Fruit fly (Drosophila melanogaster) whole organism, embryonic: Measurements from ENCODE around the gene CG42592.

Experiments
- BEAF-32 ChIP-seq: fragments of 200-800 bp; sonication (Bioruptor generic); optimal IDR thresholded peaks from 3 replicates; lab custom pipeline; 2017; ENCODE audit warnings: missing biosample characterization, missing genetic modification characterization, mild to moderate bottlenecking, moderate library complexity, missing genetic modification reagents
- BtbVII ChIP-seq: fragments of 200-800 bp; sonication (Bioruptor generic); optimal IDR thresholded peaks from 3 replicates; lab custom pipeline; 2017; ENCODE audit warnings: missing biosample characterization, mild to moderate bottlenecking, missing genetic modification characterization
- Bteb2 ChIP-seq: fragments of 200-800 bp; sonication (Bioruptor generic); optimal IDR thresholded peaks from 2 replicates; lab custom pipeline; 2016; ENCODE audit warnings: missing biosample characterization, missing genetic modification characterization
- CG10147 ChIP-seq: fragments of 200-800 bp; sonication (Bioruptor generic); optimal IDR thresholded peaks from 2 replicates; lab custom pipeline; 2019; ENCODE audit warnings: missing biosample characterization, mild to moderate bottlenecking, missing genetic modification characterization, moderate library complexity
- CG10321 ChIP-seq: fragments of 200-800 bp; sonication (Bioruptor generic); IDR thresholded peaks from 2 replicates; pipeline ENCODE4 v1.3.6; 2022; ENCODE audit warnings: missing biosample characterization, missing genetic modification characterization
- CG10654 ChIP-seq: fragments of 200-800 bp; sonication (Bioruptor generic); optimal IDR thresholded peaks from 2 replicates; lab custom pipeline; 2016; ENCODE audit warnings: missing biosample characterization, missing genetic modification characterization
- CG10959 ChIP-seq: fragments of 200-800 bp; sonication (Bioruptor generic); IDR thresholded peaks from 2 replicates; pipeline ENCODE4 v1.3.6; 2022; ENCODE audit warnings: missing biosample characterization, missing genetic modification characterization
- CG11398 ChIP-seq: fragments of 200-800 bp; sonication (Bioruptor generic); optimal IDR thresholded peaks from 2 replicates; lab custom pipeline; 2016; ENCODE audit warnings: missing biosample characterization, missing genetic modification characterization
- CG11723 ChIP-seq: fragments of 200-800 bp; sonication (Bioruptor generic); optimal IDR thresholded peaks from 2 replicates; lab custom pipeline; 2017; ENCODE audit warnings: missing biosample characterization, mild to moderate bottlenecking, missing genetic modification characterization
- CG12769 ChIP-seq: fragments of 200-800 bp; sonication (Bioruptor generic); optimal IDR thresholded peaks from 2 replicates; lab custom pipeline; 2019; ENCODE audit warnings: missing biosample characterization, mild to moderate bottlenecking, missing genetic modification characterization, moderate library complexity
- CG15479 ChIP-seq: fragments of 200-800 bp; sonication (Bioruptor generic); optimal IDR thresholded peaks from 3 replicates; lab custom pipeline; 2019; ENCODE audit warnings: missing biosample characterization, mild to moderate bottlenecking, missing genetic modification characterization, moderate library complexity
- CG15601 ChIP-seq: fragments of 200-800 bp; sonication (Bioruptor generic); optimal IDR thresholded peaks from 3 replicates; lab custom pipeline; 2019; ENCODE audit warnings: missing biosample characterization, mild to moderate bottlenecking, missing genetic modification characterization, moderate library complexity
- CG1647 ChIP-seq: fragments of 200-800 bp; sonication (Bioruptor generic); optimal IDR thresholded peaks from 3 replicates; lab custom pipeline; 2016; ENCODE audit warnings: missing biosample characterization, missing genetic modification characterization
- CG17385 ChIP-seq: fragments of 200-800 bp; sonication (Bioruptor generic); optimal IDR thresholded peaks from 3 replicates; lab custom pipeline; 2018; ENCODE audit warnings: missing biosample characterization, mild to moderate bottlenecking, missing genetic modification characterization
- CG18599 ChIP-seq: fragments of 200-800 bp; sonication (Bioruptor generic); optimal IDR thresholded peaks from 3 replicates; lab custom pipeline; 2017; ENCODE audit warnings: missing biosample characterization, missing genetic modification characterization, mild to moderate bottlenecking, moderate library complexity, missing genetic modification reagents
- CG2120 ChIP-seq: fragments of 200-800 bp; sonication (Bioruptor generic); optimal IDR thresholded peaks from 3 replicates; lab custom pipeline; 2016; ENCODE audit warnings: missing biosample characterization, missing genetic modification characterization
- CG3065 ChIP-seq: fragments of 200-800 bp; sonication (Bioruptor generic); optimal IDR thresholded peaks from 2 replicates; lab custom pipeline; 2016; ENCODE audit warnings: missing biosample characterization, missing genetic modification characterization
- CG31224 ChIP-seq: fragments of 200-800 bp; sonication (Bioruptor generic); IDR thresholded peaks from 2 replicates; pipeline ENCODE4 v1.3.6; 2022; ENCODE audit warnings: missing biosample characterization, missing genetic modification characterization
- CG3838 ChIP-seq: fragments of 200-800 bp; sonication (Bioruptor generic); optimal IDR thresholded peaks from 3 replicates; lab custom pipeline; 2016; ENCODE audit warnings: missing biosample characterization, missing genetic modification characterization
- CG43689 ChIP-seq: fragments of 200-800 bp; sonication (Bioruptor generic); IDR thresholded peaks from 2 replicates; pipeline ENCODE4 v1.3.6; 2022; ENCODE audit warnings: missing biosample characterization, missing genetic modification characterization
- CG6683 ChIP-seq: fragments of 200-800 bp; sonication (Bioruptor generic); optimal IDR thresholded peaks from 2 replicates; lab custom pipeline; 2017; ENCODE audit warnings: missing biosample characterization, mild to moderate bottlenecking, missing genetic modification characterization, missing genetic modification reagents
- CG7556 ChIP-seq: fragments of 200-800 bp; sonication (Bioruptor generic); optimal IDR thresholded peaks from 2 replicates; lab custom pipeline; 2017; ENCODE audit warnings: missing biosample characterization, mild to moderate bottlenecking, missing genetic modification characterization
- CG7786 ChIP-seq: fragments of 200-800 bp; sonication (Bioruptor generic); optimal IDR thresholded peaks from 2 replicates; lab custom pipeline; 2016; ENCODE audit warnings: missing biosample characterization, missing genetic modification characterization
- CoRest ChIP-seq: fragments of 200-800 bp; sonication (Bioruptor generic); optimal IDR thresholded peaks from 3 replicates; lab custom pipeline; 2018; ENCODE audit warnings: missing biosample characterization, mild to moderate bottlenecking, missing genetic modification characterization, moderate library complexity
- Deaf1 ChIP-seq: fragments of 200-800 bp; optimal IDR thresholded peaks from 3 replicates; lab custom pipeline; 2019; ENCODE audit warnings: missing biosample characterization, mild to moderate bottlenecking, missing genetic modification characterization, moderate library complexity
- Dref ChIP-seq: fragments of 200-800 bp; sonication (Bioruptor generic); IDR thresholded peaks from 2 replicates; pipeline ENCODE4 v1.3.6; 2022; ENCODE audit warnings: missing biosample characterization, missing genetic modification characterization
- GATAe ChIP-seq: fragments of 200-800 bp; sonication (Bioruptor generic); conservative IDR thresholded peaks from 2 replicates; pipeline ENCODE4 v1.3.6; 2022; ENCODE audit warnings: missing biosample characterization, missing genetic modification characterization
- Hmx ChIP-seq: fragments of 200-800 bp; sonication (Bioruptor generic); optimal IDR thresholded peaks from 2 replicates; lab custom pipeline; 2016; ENCODE audit warnings: missing biosample characterization, missing genetic modification characterization
- Hsf ChIP-seq: fragments of 200-800 bp; sonication (Bioruptor generic); optimal IDR thresholded peaks from 3 replicates; lab custom pipeline; 2016; ENCODE audit warnings: missing biosample characterization, missing genetic modification characterization
- MTF-1 ChIP-seq: fragments of 200-800 bp; sonication (Bioruptor generic); optimal IDR thresholded peaks from 2 replicates; lab custom pipeline; 2018; ENCODE audit warnings: missing biosample characterization, mild to moderate bottlenecking, missing genetic modification characterization, borderline replicate concordance
- Max ChIP-seq: fragments of 200-800 bp; sonication (Bioruptor generic); optimal IDR thresholded peaks from 2 replicates; lab custom pipeline; 2016; ENCODE audit warnings: missing biosample characterization, mild to moderate bottlenecking, missing genetic modification characterization
- Neu2 ChIP-seq: fragments of 200-800 bp; sonication (Bioruptor generic); optimal IDR thresholded peaks from 3 replicates; lab custom pipeline; 2016; ENCODE audit warnings: missing biosample characterization, missing genetic modification characterization, borderline replicate concordance
- Rfx ChIP-seq: fragments of 200-800 bp; sonication (Bioruptor generic); IDR thresholded peaks from 2 replicates; pipeline ENCODE4 v1.3.6; 2022; ENCODE audit warnings: missing biosample characterization, missing genetic modification characterization
- Spps ChIP-seq: fragments of 200-800 bp; sonication (Bioruptor generic); optimal IDR thresholded peaks from 2 replicates; lab custom pipeline; 2018; ENCODE audit warnings: missing biosample characterization, mild to moderate bottlenecking, missing genetic modification characterization
- Taf1 ChIP-seq: fragments of 200-800 bp; sonication (Bioruptor generic); IDR thresholded peaks from 2 replicates; pipeline ENCODE4 v1.3.6; 2022; ENCODE audit warnings: missing biosample characterization, missing genetic modification characterization
- btn ChIP-seq: fragments of 200-800 bp; sonication (Bioruptor generic); optimal IDR thresholded peaks from 2 replicates; lab custom pipeline; 2016; ENCODE audit warnings: missing biosample characterization, missing genetic modification characterization
- crp ChIP-seq, 2 experiments: fragments of 200-800 bp; sonication (Bioruptor generic); optimal IDR thresholded peaks; 2 replicates in 1 of 2; 3 replicates in 1 of 2; lab custom pipeline; 2017; ENCODE audit warnings: missing biosample characterization in 2 of 2, missing genetic modification characterization in 2 of 2, mild to moderate bottlenecking in 1 of 2, moderate library complexity in 1 of 2
- danr ChIP-seq: fragments of 200-800 bp; sonication (Bioruptor generic); IDR thresholded peaks from 2 replicates; pipeline ENCODE4 v1.3.6; 2022; ENCODE audit warnings: missing biosample characterization, missing genetic modification characterization
- esg ChIP-seq: fragments of 200-800 bp; sonication (Bioruptor generic); conservative IDR thresholded peaks from 2 replicates; pipeline ENCODE4 v1.3.6; 2022; ENCODE audit warnings: missing biosample characterization, missing genetic modification characterization
- exex ChIP-seq: fragments of 200-800 bp; sonication (Bioruptor generic); optimal IDR thresholded peaks from 4 replicates; lab custom pipeline; 2018; ENCODE audit warnings: missing biosample characterization, mild to moderate bottlenecking, missing genetic modification characterization, moderate library complexity
- gem ChIP-seq: fragments of 200-800 bp; sonication (Bioruptor generic); optimal IDR thresholded peaks from 2 replicates; lab custom pipeline; 2019; ENCODE audit warnings: missing biosample characterization, mild to moderate bottlenecking, missing genetic modification characterization, moderate library complexity
- hbn ChIP-seq: fragments of 200-800 bp; sonication (Bioruptor generic); IDR thresholded peaks from 2 replicates; pipeline ENCODE4 v1.3.6; 2022; ENCODE audit warnings: missing biosample characterization, missing genetic modification characterization; ENCODE audit not compliant: partially characterized antibody
- hkb ChIP-seq, 2 experiments: fragments of 200-800 bp in 1 of 2; fragments of >200 bp in 1 of 2; sonication (Bioruptor generic) in 1 of 2; IDR thresholded peaks in 1 of 2; optimal IDR thresholded peaks in 1 of 2; 2 replicates each; pipeline versions ENCODE4 v1.3.6 to Lab custom; 2017 to 2022; ENCODE audit warnings: missing biosample characterization in 1 of 2, missing genetic modification characterization in 1 of 2
- lilli ChIP-seq: fragments of 200-800 bp; sonication (Bioruptor generic); optimal IDR thresholded peaks from 3 replicates; lab custom pipeline; 2016; ENCODE audit warnings: missing biosample characterization, missing genetic modification characterization
- nerfin-1 ChIP-seq: fragments of 200-800 bp; sonication (Bioruptor generic); optimal IDR thresholded peaks from 3 replicates; lab custom pipeline; 2019; ENCODE audit warnings: missing biosample characterization, mild to moderate bottlenecking, missing genetic modification characterization, moderate library complexity
- rib ChIP-seq: fragments of 200-800 bp; sonication (Bioruptor generic); IDR thresholded peaks from 2 replicates; pipeline ENCODE4 v1.3.6; 2022; ENCODE audit warnings: missing biosample characterization, missing genetic modification characterization
- scrt ChIP-seq: fragments of 200-800 bp; sonication (Bioruptor generic); optimal IDR thresholded peaks from 2 replicates; lab custom pipeline; 2018; ENCODE audit warnings: missing biosample characterization, mild to moderate bottlenecking, missing genetic modification characterization, moderate library complexity
- slp2 ChIP-seq: fragments of 200-800 bp; sonication (Bioruptor generic); optimal IDR thresholded peaks from 2 replicates; lab custom pipeline; 2016; ENCODE audit warnings: missing biosample characterization, missing genetic modification characterization
- sob ChIP-seq: fragments of 200-800 bp; sonication (Bioruptor generic); IDR thresholded peaks from 2 replicates; pipeline ENCODE4 v1.3.6; 2022; ENCODE audit warnings: missing biosample characterization, missing genetic modification characterization
- trh ChIP-seq: fragments of 200-800 bp; sonication (Bioruptor generic); optimal IDR thresholded peaks from 2 replicates; lab custom pipeline; 2016; ENCODE audit warnings: missing biosample characterization, missing genetic modification characterization
- ttk ChIP-seq: fragments of 200-800 bp; sonication (Bioruptor generic); IDR thresholded peaks from 2 replicates; pipeline ENCODE4 v2.1.2; 2022; ENCODE audit warnings: missing biosample characterization, missing genetic modification characterization

Gene CG42592

DNA sequence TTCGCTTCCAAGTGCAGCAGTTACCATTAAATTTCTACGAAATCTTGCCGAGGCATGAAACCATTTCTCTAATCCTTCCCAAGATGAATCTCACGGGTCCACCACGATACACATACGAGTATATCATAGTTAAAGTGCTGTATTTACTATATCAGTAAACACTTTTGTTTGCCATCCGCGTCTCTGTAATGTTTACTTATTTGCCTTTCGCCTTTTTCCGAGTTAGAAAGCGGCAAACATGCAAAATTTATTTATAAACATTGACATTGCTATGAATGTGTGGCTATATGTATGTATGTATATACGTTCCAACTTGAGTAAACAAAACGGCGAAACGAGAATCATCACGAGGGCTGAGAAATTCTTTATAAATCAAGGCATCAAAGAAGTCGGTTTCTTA, 5.2 kb downstream of the CG42592 start (continued):
- TF ChIP-seq CG1647 (GFP tag; lab: Kevin White, UChicago) (no peak), CG11398 (no peak), CG7786 (no peak), CG10147 (GFP tag; lab: Kevin White, UChicago) (no peak), Taf1 (GFP tag; lab: Robert Waterston, UW) (no peak), scrt (GFP tag; lab: Kevin White, UChicago) (no peak), BtbVII (peak; percentile 45), exex (no peak), CG31224 (no peak), CG3065 (GFP tag; lab: Kevin White, UChicago) (no peak), ttk (GFP tag; lab: Robert Waterston, UW) (no peak), sob (no peak), gem (tag; lab: Kevin White, UChicago) (no peak), CG6683 (GFP tag; lab: Kevin White, UChicago) (no peak), Hmx (GFP tag; lab: Kevin White, UChicago) (no peak), slp2 (GFP tag; lab: Kevin White, UChicago) (no peak), trh (GFP tag; lab: Kevin White, UChicago) (no peak), nerfin-1 (peak; percentile 80), CG11723 (peak; percentile 58), CG10321 (GFP tag; lab: Robert Waterston, UW) (no peak), BEAF-32 (GFP tag; lab: Kevin White, UChicago) (no peak), hbn (GFP tag; lab: Robert Waterston, UW) (no peak), GATAe (no peak), danr (no peak), Neu2 (GFP tag; lab: Kevin White, UChicago) (no peak), CG43689 (no peak), CG15479 (GFP tag; lab: Kevin White, UChicago) (peak; percentile 55), Max (GFP tag; lab: Kevin White, UChicago) (no peak), Bteb2 (no peak), CG12769 (tag; lab: Kevin White, UChicago) (no peak), CoRest (no peak), CG15601 (tag; lab: Kevin White, UChicago) (no peak), Rfx (GFP tag; lab: Robert Waterston, UW) (no peak), CG10959 (no peak), Dref (GFP tag; lab: Robert Waterston, UW) (no peak), CG3838 (GFP tag; lab: Kevin White, UChicago) (no peak), hkb (optimal IDR thresholded peaks at IDR 0.05; lab: Kevin White, UChicago) (no peak), hkb (GFP tag; IDR thresholded peaks at IDR 0.05; lab: Robert Waterston, UW) (0 out of 2 replicates have a peak, but pooled peaks have one; percentile 16), CG7556 (GFP tag; lab: Kevin White, UChicago) (no peak), CG10654 (GFP tag; lab: Kevin White, UChicago) (no peak), Hsf (GFP tag; lab: Kevin White, UChicago) (no peak), esg (GFP tag; lab: Robert Waterston, UW) (no peak), rib (GFP tag; lab: Robert Waterston, UW) (no peak), Spps (peak; percentile 63), CG18599 (GFP tag; lab: Kevin White, UChicago) (peak; percentile 70), CG2120 (GFP tag; lab: Kevin White, UChicago) (no peak), CG17385 (GFP tag; lab: Kevin White, UChicago) (no peak), MTF-1 (GFP tag; lab: Kevin White, UChicago) (peak; percentile 85), btn (GFP tag; lab: Kevin White, UChicago) (no peak), crp (GFP tag; optimal IDR thresholded peaks at IDR 0.05; lab: Kevin White, UChicago) (no peak), lilli (no peak), Deaf1 (tag; lab: Kevin White, UChicago) (no peak)
